Fruit fly (Drosophila melanogaster) whole organism, prepupa: ENCODE results near the gene AIMP2.

ENCODE experiments used
- Blimp-1 ChIP-seq: fragments of 200-800 bp; sonication (Bioruptor generic); optimal IDR thresholded peaks from 3 replicates; lab custom pipeline; 2017; ENCODE audit warnings: missing biosample characterization, missing genetic modification characterization, mild to moderate bottlenecking, moderate library complexity, missing genetic modification reagents
- CG16779 ChIP-seq: fragments of 200-800 bp; sonication (Bioruptor generic); optimal IDR thresholded peaks from 3 replicates; lab custom pipeline; 2017; ENCODE audit warnings: missing biosample characterization, mild to moderate bottlenecking, missing genetic modification characterization
- Eip78C ChIP-seq: fragments of 200-800 bp; sonication (Bioruptor generic); peaks from one replicate; lab custom pipeline; 2016; ENCODE audit warnings: missing biosample characterization, missing genetic modification characterization
- Gug ChIP-seq: fragments of 200-800 bp; sonication (Bioruptor generic); IDR thresholded peaks from 2 replicates; pipeline ENCODE4 v1.3.6; 2022; ENCODE audit warnings: missing biosample characterization, missing genetic modification characterization
- Sox102F ChIP-seq: fragments of 200-800 bp; sonication (Bioruptor generic); optimal IDR thresholded peaks from 2 replicates; lab custom pipeline; 2016; ENCODE audit warnings: missing biosample characterization, mild to moderate bottlenecking, missing genetic modification characterization

dm6 chr3L:15600051-15600450, 16.6 kb downstream of the AIMP2 start:
- TF ChIP-seq Sox102F (GFP tag; lab: Kevin White, UChicago) (no peak), Gug (GFP tag; lab: Robert Waterston, UW) (no peak), Blimp-1 (no peak), CG16779 (no peak), Eip78C (GFP tag; lab: Kevin White, UChicago) (no peak)
